Worm (Caenorhabditis elegans) whole organism, mixed stage, embryonic: ENCODE results near the gene str-227.
"Not testable (repeated sequence)": the region's sequence is repeated elsewhere in the genome, so short reads cannot be mapped to it uniquely, and the experiment has no call there.

Source experiments
- bed-3 ChIP-seq: fragments of 200-800 bp; sonication (Bioruptor generic); optimal IDR thresholded peaks from 3 replicates; lab custom pipeline; 2018; ENCODE audit warnings: mild to moderate bottlenecking, missing genetic modification characterization, moderate library complexity, missing compliant biosample characterization
- ceh-39 ChIP-seq: fragments of 150-350 bp; optimal IDR thresholded peaks from 2 replicates; lab custom pipeline; 2014; ENCODE audit warnings: missing biosample characterization, missing genetic modification characterization
- ceh-43 ChIP-seq: fragments of 200-800 bp; sonication (Bioruptor generic); optimal IDR thresholded peaks from 2 replicates; lab custom pipeline; 2018; ENCODE audit warnings: mild to moderate bottlenecking, missing genetic modification characterization, moderate library complexity, missing compliant biosample characterization
- ceh-83 ChIP-seq: fragments of 200-800 bp; sonication (Bioruptor generic); optimal IDR thresholded peaks from 2 replicates; lab custom pipeline; 2018; ENCODE audit warnings: mild to moderate bottlenecking, missing genetic modification characterization, missing compliant biosample characterization
- cnd-1 ChIP-seq: fragments of 200-800 bp; sonication (Bioruptor generic); optimal IDR thresholded peaks from 2 replicates; lab custom pipeline; 2018; ENCODE audit warnings: mild to moderate bottlenecking, missing genetic modification characterization, missing compliant biosample characterization
- drap-1 ChIP-seq: fragments of 200-800 bp; sonication (Bioruptor generic); optimal IDR thresholded peaks from 3 replicates; lab custom pipeline; 2018; ENCODE audit warnings: mild to moderate bottlenecking, missing genetic modification characterization, missing compliant biosample characterization
- elt-1 ChIP-seq: sonication (generic microtip); optimal IDR thresholded peaks from 2 replicates; lab custom pipeline; 2017; ENCODE audit warnings: missing genetic modification characterization, mild to moderate bottlenecking, missing compliant biosample characterization, antibody characterized with exemption, moderate library complexity, borderline replicate concordance; ENCODE audit not compliant: insufficient read depth
- flh-1 ChIP-seq: fragments of 200-800 bp; sonication (Bioruptor generic); optimal IDR thresholded peaks from 2 replicates; lab custom pipeline; 2018; ENCODE audit warnings: mild to moderate bottlenecking, missing genetic modification characterization, moderate library complexity, missing compliant biosample characterization
- ham-2 ChIP-seq: fragments of 200-800 bp; sonication (Bioruptor generic); optimal IDR thresholded peaks from 2 replicates; lab custom pipeline; 2018; ENCODE audit warnings: mild to moderate bottlenecking, missing genetic modification characterization, missing compliant biosample characterization
- hlh-1 ChIP-seq: fragments of 150-350 bp; optimal IDR thresholded peaks from 2 replicates; lab custom pipeline; 2014; ENCODE audit warnings: missing biosample characterization, missing genetic modification reagents, missing genetic modification characterization
- lin-13 ChIP-seq: fragments of 150-350 bp; optimal IDR thresholded peaks from 2 replicates; lab custom pipeline; 2014; ENCODE audit warnings: missing biosample characterization, missing genetic modification characterization
- lin-32 ChIP-seq: fragments of 200-800 bp; sonication (Bioruptor generic); optimal IDR thresholded peaks from 2 replicates; lab custom pipeline; 2018; ENCODE audit warnings: mild to moderate bottlenecking, missing genetic modification characterization, missing compliant biosample characterization
- mep-1 ChIP-seq: fragments of 150-350 bp; optimal IDR thresholded peaks from 2 replicates; lab custom pipeline; 2017; ENCODE audit warnings: missing biosample characterization, missing genetic modification reagents, missing genetic modification characterization, inconsistent platforms
- nhr-12 ChIP-seq: fragments of 150-350 bp; optimal IDR thresholded peaks from 2 replicates; lab custom pipeline; 2014; ENCODE audit warnings: missing biosample characterization, missing genetic modification characterization
- nhr-2 ChIP-seq: fragments of 150-350 bp; optimal IDR thresholded peaks from 2 replicates; lab custom pipeline; 2014; ENCODE audit warnings: missing biosample characterization, missing genetic modification characterization
- nhr-28 ChIP-seq: fragments of 150-350 bp; optimal IDR thresholded peaks from 2 replicates; lab custom pipeline; 2014; ENCODE audit warnings: missing biosample characterization, missing genetic modification characterization
- sptf-1 ChIP-seq: sonication (generic microtip); optimal IDR thresholded peaks from 2 replicates; lab custom pipeline; 2017; ENCODE audit warnings: mild to moderate bottlenecking, missing genetic modification characterization, moderate library complexity, missing compliant biosample characterization
- tbx-8 ChIP-seq: fragments of 200-800 bp; sonication (Bioruptor generic); optimal IDR thresholded peaks from 2 replicates; lab custom pipeline; 2018; ENCODE audit warnings: mild to moderate bottlenecking, missing genetic modification characterization, moderate library complexity, missing compliant biosample characterization
- unc-39 ChIP-seq: fragments of 150-350 bp; optimal IDR thresholded peaks from 2 replicates; lab custom pipeline; 2014; ENCODE audit warnings: missing biosample characterization, missing genetic modification characterization
- zip-8 ChIP-seq: fragments of 150-350 bp; optimal IDR thresholded peaks from 2 replicates; lab custom pipeline; 2014; ENCODE audit warnings: missing biosample characterization, missing genetic modification characterization

str-227 gene

ce11 chrV:3554869-3555268 is 36.9 kb downstream of the str-227 start, which contains the start of gene grl-29:
Gene grl-29, minus strand, starts transcription at chrV:3555236.
- TF ChIP-seq flh-1 (GFP tag; lab: Kevin White, UChicago) (no peak), lin-32 (GFP tag; lab: Kevin White, UChicago) (no peak), ham-2 (GFP tag; lab: Kevin White, UChicago) (no peak), lin-13 (tag; lab: Kevin White, UChicago) (no peak), bed-3 (GFP tag; lab: Kevin White, UChicago) (no peak), mep-1 (tag; lab: Kevin White, UChicago) (no peak), nhr-2 (tag; lab: Kevin White, UChicago) (no peak), zip-8 (tag; lab: Kevin White, UChicago) (no peak), ceh-39 (tag; lab: Kevin White, UChicago) (no peak), drap-1 (GFP tag; lab: Kevin White, UChicago) (no peak), nhr-28 (tag; lab: Kevin White, UChicago) (no peak)

- TF ChIP-seq zip-8 (tag; lab: Kevin White, UChicago) (peak; percentile 20), elt-1 (no peak)
Observed at ce11 chrV:3555986-3556385, 38.0 kb downstream of the str-227 start, which contains the start of gene grl-30. Gene grl-30, plus strand, starts transcription at chrV:3556286.

- TF ChIP-seq unc-39 (tag; lab: Kevin White, UChicago) (no peak), ceh-83 (GFP tag; lab: Kevin White, UChicago) (no peak), hlh-1 (tag; lab: Kevin White, UChicago) (no peak)
Observed at ce11 chrV:3557422-3557821, 39.4 kb downstream of the str-227 start, which contains the start of gene grl-31. Gene grl-31, minus strand, starts transcription at chrV:3557778.

ce11 chrV:3558744-3559143 is 40.8 kb downstream of the str-227 start, which contains the start of gene T24A6.1:
Gene T24A6.1, plus strand, starts transcription at chrV:3559044.
- not testable (repeated sequence) for TF ChIP-seq flh-1 (GFP tag; lab: Kevin White, UChicago); cnd-1 (tag; lab: Kevin White, UChicago); sptf-1 (tag; lab: Kevin White, UChicago)

ce11 chrV:3562824-3563223 is 44.8 kb downstream of the str-227 start, which contains the start of gene T24A6.16:
Gene T24A6.16, minus strand, starts transcription at chrV:3562924.
- not testable (repeated sequence) for TF ChIP-seq hlh-1 (tag; lab: Kevin White, UChicago); tbx-8 (GFP tag; lab: Kevin White, UChicago); nhr-12 (tag; lab: Kevin White, UChicago)

ce11 chrV:3564335-3564734 is 46.3 kb downstream of the str-227 start, which contains the start of gene T24A6.17:
Gene T24A6.17, minus strand, starts transcription at chrV:3564435.
- TF ChIP-seq ceh-39 (tag; lab: Kevin White, UChicago); ceh-43 (GFP tag; lab: Kevin White, UChicago); nhr-12 (tag; lab: Kevin White, UChicago): not testable (repeated sequence)
